Fruit fly (Drosophila melanogaster): ENCODE results near the gene Exo84.

DNA sequence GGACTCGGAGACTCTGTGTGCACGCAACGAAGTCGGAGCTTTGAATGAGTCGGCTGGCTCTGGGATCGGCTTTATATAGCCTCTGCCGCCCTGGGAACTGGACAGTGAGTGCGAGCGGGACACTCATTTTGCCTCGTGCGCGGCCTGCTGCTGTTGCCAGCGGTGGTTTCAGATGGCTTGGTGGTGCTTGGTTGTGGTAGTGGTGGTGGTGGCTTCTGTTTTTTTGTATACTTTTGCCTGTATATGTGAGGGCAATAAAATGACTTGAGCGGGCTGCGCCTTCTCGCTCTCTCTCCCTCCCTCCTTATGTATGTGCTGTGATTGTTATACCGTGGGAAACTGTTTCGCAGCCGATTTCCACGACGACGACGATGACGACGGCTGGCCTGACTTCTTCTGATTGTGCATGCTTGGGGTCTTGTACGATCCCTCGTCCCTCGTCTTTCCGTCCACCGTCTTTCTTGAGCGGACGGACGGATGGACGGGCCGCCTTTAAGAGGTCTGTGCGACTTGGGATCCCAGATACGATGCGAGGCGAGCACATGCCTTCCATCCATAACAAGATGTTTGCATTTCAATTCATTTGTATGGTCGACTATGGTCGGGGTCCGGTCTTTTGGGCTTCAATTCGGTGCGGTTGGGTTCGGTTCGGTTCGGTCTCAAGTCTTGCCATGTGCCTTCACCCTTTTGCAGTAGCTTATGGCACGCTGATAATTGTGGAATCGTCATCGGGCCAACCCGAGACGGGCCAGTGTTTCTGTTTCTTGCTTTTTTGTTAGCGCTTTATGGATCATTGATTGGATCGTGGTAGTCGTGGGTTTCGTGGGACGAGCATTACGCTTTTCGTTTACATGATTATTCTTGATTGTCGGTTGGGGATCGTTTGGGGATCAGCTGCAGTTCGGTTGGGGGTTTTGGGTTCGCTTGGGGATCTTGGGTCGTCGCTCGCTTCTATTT, 45.8 kb downstream of the Exo84 start:
- TF ChIP-seq CG17806 (tag; optimal IDR thresholded peaks at IDR 0.05) (peak; percentile 11), CG13204 (GFP tag; optimal IDR thresholded peaks at IDR 0.05) (peak; percentile 98), fd96Ca (GFP tag; IDR thresholded peaks at IDR 0.05) (peak; percentile 62; the same call in 2 of the 3 replicates)
